Worm (Caenorhabditis elegans) whole organism, L1 larva: ENCODE results near the gene T10C6.16.

Source experiments
- alr-1 ChIP-seq: fragments of 200-800 bp; sonication (Bioruptor generic); optimal IDR thresholded peaks from 2 replicates; lab custom pipeline; 2018; ENCODE audit warnings: borderline replicate concordance, mild to moderate bottlenecking, missing genetic modification characterization, missing compliant biosample characterization
- aly-2 ChIP-seq: fragments of 150-350 bp; optimal IDR thresholded peaks from 2 replicates; lab custom pipeline; 2014; ENCODE audit warnings: missing biosample characterization, missing genetic modification characterization
- fkh-10 ChIP-seq: sonication (generic microtip); optimal IDR thresholded peaks from 2 replicates; lab custom pipeline; 2017; ENCODE audit warnings: missing biosample characterization, missing genetic modification reagents, missing genetic modification characterization
- jun-1 ChIP-seq: fragments of 150-350 bp; optimal IDR thresholded peaks from 2 replicates; lab custom pipeline; 2014; ENCODE audit warnings: missing biosample characterization, missing genetic modification reagents, missing genetic modification characterization
- lin-39 ChIP-seq: fragments of 150-350 bp; optimal IDR thresholded peaks from 2 replicates; lab custom pipeline; 2014; ENCODE audit warnings: missing biosample characterization, missing genetic modification reagents, missing genetic modification characterization
- mef-2 ChIP-seq: fragments of 150-350 bp; optimal IDR thresholded peaks from 2 replicates; lab custom pipeline; 2014; ENCODE audit warnings: missing biosample characterization, missing genetic modification characterization
- nhr-237 ChIP-seq: fragments of 150-350 bp; optimal IDR thresholded peaks from 2 replicates; lab custom pipeline; 2014; ENCODE audit warnings: missing biosample characterization, missing genetic modification characterization
- nhr-28 ChIP-seq: fragments of 150-350 bp; optimal IDR thresholded peaks from 2 replicates; lab custom pipeline; 2014; ENCODE audit warnings: missing biosample characterization, missing genetic modification characterization
- pqm-1 ChIP-seq: sonication (generic microtip); optimal IDR thresholded peaks from 3 replicates; lab custom pipeline; 2017; ENCODE audit warnings: missing biosample characterization, missing genetic modification characterization
- sox-4 ChIP-seq: sonication (generic microtip); optimal IDR thresholded peaks from 2 replicates; lab custom pipeline; 2016; ENCODE audit warnings: missing genetic modification characterization, missing compliant biosample characterization
- swsn-7 ChIP-seq: sonication (generic microtip); optimal IDR thresholded peaks from 2 replicates; lab custom pipeline; 2016; ENCODE audit warnings: missing genetic modification characterization, missing compliant biosample characterization
- tbx-2 ChIP-seq: sonication (generic microtip); optimal IDR thresholded peaks from 2 replicates; lab custom pipeline; 2016; ENCODE audit warnings: missing genetic modification characterization, missing compliant biosample characterization
- vab-15 ChIP-seq: sonication (generic microtip); optimal IDR thresholded peaks from 2 replicates; lab custom pipeline; 2017; ENCODE audit warnings: missing genotype, mild to moderate bottlenecking, missing genetic modification characterization, missing compliant biosample characterization

DNA sequence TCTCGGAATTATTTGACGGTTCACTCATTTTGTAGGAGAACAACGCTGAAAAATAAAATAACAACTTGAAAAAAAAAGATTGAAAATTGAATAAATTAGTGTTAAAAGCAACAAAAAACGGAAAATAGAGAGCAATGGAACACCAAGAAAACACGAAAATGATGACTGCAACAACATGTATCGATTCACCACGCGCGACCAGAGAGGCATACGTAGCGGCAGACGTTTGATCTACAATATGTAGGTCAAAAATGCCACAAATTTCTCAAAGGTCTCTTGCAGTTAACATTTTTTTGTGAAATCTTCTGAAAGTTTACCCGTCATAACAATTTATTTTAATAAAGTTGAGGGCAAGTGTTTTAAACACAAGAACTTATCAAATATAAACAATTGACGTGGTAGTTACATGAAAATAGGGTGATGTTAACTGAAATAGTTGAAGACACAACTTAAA, 24.2 kb upstream of the T10C6.16 start, which contains the start of gene F14H3.5:
- TF ChIP-seq swsn-7 (tag; lab: Kevin White, UChicago) (no peak), mef-2 (tag; lab: Kevin White, UChicago) (no peak), nhr-237 (tag; lab: Kevin White, UChicago) (no peak), fkh-10 (no peak), tbx-2 (tag; lab: Kevin White, UChicago) (no peak), lin-39 (tag; lab: Kevin White, UChicago) (no peak), pqm-1 (tag; lab: Kevin White, UChicago) (no peak), jun-1 (tag; lab: Kevin White, UChicago) (no peak), nhr-28 (tag; lab: Kevin White, UChicago) (no peak), sox-4 (tag; lab: Kevin White, UChicago) (no peak), alr-1 (tag; lab: Kevin White, UChicago) (no peak), aly-2 (tag; lab: Kevin White, UChicago) (no peak), vab-15 (no peak)
